Worm (Caenorhabditis elegans) whole organism, late embryonic: ENCODE results near the gene madf-9.

Experiments
- F13H6.1 ChIP-seq: sonication (generic microtip); optimal IDR thresholded peaks from 2 replicates; lab custom pipeline; 2016; ENCODE audit warnings: missing genetic modification characterization, missing compliant biosample characterization
- ceh-48 ChIP-seq: sonication (generic microtip); optimal IDR thresholded peaks from 2 replicates; lab custom pipeline; 2016; ENCODE audit warnings: missing genetic modification characterization, inconsistent platforms, missing compliant biosample characterization
- elt-2 ChIP-seq: sonication (generic microtip); optimal IDR thresholded peaks from 2 replicates; lab custom pipeline; 2016; ENCODE audit warnings: missing genetic modification reagents, missing genetic modification characterization, missing compliant biosample characterization
- fax-1 ChIP-seq: sonication (generic microtip); optimal IDR thresholded peaks from 2 replicates; lab custom pipeline; 2016; ENCODE audit warnings: missing genotype, missing genetic modification characterization, missing compliant biosample characterization
- hlh-30 ChIP-seq: sonication (generic microtip); optimal IDR thresholded peaks from 2 replicates; lab custom pipeline; 2017; ENCODE audit warnings: antibody characterized with exemption, missing genetic modification characterization, missing compliant biosample characterization; ENCODE audit not compliant: insufficient read depth
- hlh-6 ChIP-seq: sonication (generic microtip); optimal IDR thresholded peaks from 2 replicates; lab custom pipeline; 2016; ENCODE audit warnings: missing genotype, missing genetic modification characterization, missing compliant biosample characterization
- nfya-1 ChIP-seq: sonication (generic microtip); optimal IDR thresholded peaks from 2 replicates; lab custom pipeline; 2017; ENCODE audit warnings: missing genetic modification characterization, mild to moderate bottlenecking, missing compliant biosample characterization, antibody characterized with exemption, moderate library complexity
- rnt-1 ChIP-seq: sonication (generic microtip); optimal IDR thresholded peaks from 2 replicates; lab custom pipeline; 2016; ENCODE audit warnings: missing genetic modification characterization, missing compliant biosample characterization
- sox-2 ChIP-seq: fragments of 200-800 bp; sonication (Bioruptor generic); IDR thresholded peaks from 2 replicates; pipeline ENCODE4 v1.3.6; 2022; ENCODE audit warnings: missing genetic modification reagents, missing genetic modification characterization, missing compliant biosample characterization

ce11 chrIV:3606285-3606834, 30.5 kb upstream of the madf-9 start, which contains the start of the genes Y37E11B.10 and kgb-2:
- TF ChIP-seq nfya-1 = no peak
- no peak for TF ChIP-seq ceh-48 (tag; lab: Kevin White, UChicago)
- no peak for TF ChIP-seq elt-2 (tag; lab: Kevin White, UChicago)
- no peak for TF ChIP-seq hlh-6 (tag; lab: Kevin White, UChicago)
- TF ChIP-seq hlh-30 (tag; lab: Kevin White, UChicago) = no peak
- no peak for TF ChIP-seq fax-1 (tag; lab: Kevin White, UChicago)
- TF ChIP-seq rnt-1 (tag; lab: Kevin White, UChicago) = no peak
- no peak for TF ChIP-seq F13H6.1
- TF ChIP-seq sox-2 (GFP tag; lab: Robert Waterston, UW) = no peak
